Fruit fly (Drosophila melanogaster) whole organism, embryonic: ENCODE data around the gene caz.

ENCODE experiments used
- Asciz ChIP-seq: fragments of 200-800 bp; sonication (Bioruptor generic); optimal IDR thresholded peaks from 2 replicates; lab custom pipeline; 2017; ENCODE audit warnings: missing biosample characterization, mild to moderate bottlenecking, missing genetic modification characterization, missing genetic modification reagents
- Atf-2 ChIP-seq: fragments of 200-800 bp; sonication (Bioruptor generic); optimal IDR thresholded peaks from 2 replicates; lab custom pipeline; 2016; ENCODE audit warnings: missing biosample characterization, missing genetic modification characterization
- BEAF-32 ChIP-seq: fragments of 200-800 bp; sonication (Bioruptor generic); optimal IDR thresholded peaks from 3 replicates; lab custom pipeline; 2017; ENCODE audit warnings: missing biosample characterization, missing genetic modification characterization, mild to moderate bottlenecking, moderate library complexity, missing genetic modification reagents
- Bteb2 ChIP-seq: fragments of 200-800 bp; sonication (Bioruptor generic); optimal IDR thresholded peaks from 2 replicates; lab custom pipeline; 2016; ENCODE audit warnings: missing biosample characterization, missing genetic modification characterization
- CG12942 ChIP-seq: fragments of 200-800 bp; sonication (Bioruptor generic); optimal IDR thresholded peaks from 3 replicates; lab custom pipeline; 2016; ENCODE audit warnings: missing biosample characterization, missing genetic modification characterization
- CG15011 ChIP-seq: fragments of 200-800 bp; sonication (Bioruptor generic); optimal IDR thresholded peaks from 3 replicates; lab custom pipeline; 2018; ENCODE audit warnings: missing biosample characterization, mild to moderate bottlenecking, missing genetic modification characterization
- CG1602 ChIP-seq: fragments of 200-800 bp; sonication (Bioruptor generic); optimal IDR thresholded peaks from 3 replicates; lab custom pipeline; 2016; ENCODE audit warnings: missing biosample characterization, missing genetic modification characterization
- CG17328 ChIP-seq: fragments of 200-800 bp; sonication (Bioruptor generic); IDR thresholded peaks from 2 replicates; pipeline ENCODE4 v1.3.6; 2022; ENCODE audit warnings: missing biosample characterization, missing genetic modification characterization
- CG17829 ChIP-seq: fragments of 200-800 bp; optimal IDR thresholded peaks from 2 replicates; lab custom pipeline; 2019; ENCODE audit warnings: missing biosample characterization, mild to moderate bottlenecking, missing genetic modification characterization, moderate library complexity
- CG18262 ChIP-seq: fragments of 200-800 bp; optimal IDR thresholded peaks from 3 replicates; lab custom pipeline; 2019; ENCODE audit warnings: missing biosample characterization, mild to moderate bottlenecking, missing genetic modification characterization, moderate library complexity
- CG18764 ChIP-seq: fragments of 200-800 bp; sonication (Bioruptor generic); optimal IDR thresholded peaks from 3 replicates; lab custom pipeline; 2016; ENCODE audit warnings: missing biosample characterization, missing genetic modification characterization
- CG2116 ChIP-seq: fragments of 200-800 bp; sonication (Bioruptor generic); optimal IDR thresholded peaks from 3 replicates; lab custom pipeline; 2018; ENCODE audit warnings: missing biosample characterization, mild to moderate bottlenecking, missing genetic modification characterization
- CG3163 ChIP-seq: fragments of 200-800 bp; sonication (Bioruptor generic); optimal IDR thresholded peaks from 3 replicates; lab custom pipeline; 2016; ENCODE audit warnings: missing biosample characterization, missing genetic modification characterization
- CG34422 ChIP-seq: fragments of 200-800 bp; sonication (Bioruptor generic); IDR thresholded peaks from 3 replicates; pipeline ENCODE4 v1.3.6; 2022; ENCODE audit warnings: missing biosample characterization, missing genetic modification characterization
- CG3838 ChIP-seq: fragments of 200-800 bp; sonication (Bioruptor generic); optimal IDR thresholded peaks from 3 replicates; lab custom pipeline; 2016; ENCODE audit warnings: missing biosample characterization, missing genetic modification characterization
- CG3995 ChIP-seq: fragments of 200-800 bp; sonication (Bioruptor generic); optimal IDR thresholded peaks from 3 replicates; lab custom pipeline; 2016; ENCODE audit warnings: missing biosample characterization, missing genetic modification characterization
- CG4854 ChIP-seq: fragments of 200-800 bp; sonication (Bioruptor generic); optimal IDR thresholded peaks from 2 replicates; lab custom pipeline; 2016; ENCODE audit warnings: missing biosample characterization, missing genetic modification characterization, inconsistent platforms
- CG5245 ChIP-seq: fragments of 200-800 bp; sonication (Bioruptor generic); optimal IDR thresholded peaks from 3 replicates; lab custom pipeline; 2016; ENCODE audit warnings: missing biosample characterization, missing genetic modification characterization
- CG5953 ChIP-seq: fragments of 200-800 bp; sonication (Bioruptor generic); IDR thresholded peaks from 2 replicates; pipeline ENCODE4 v1.3.6; 2022; ENCODE audit warnings: missing biosample characterization, missing genetic modification characterization
- CG6689 ChIP-seq: fragments of 200-800 bp; sonication (Bioruptor generic); IDR thresholded peaks from 2 replicates; pipeline ENCODE4 v1.3.6; 2022; ENCODE audit warnings: missing biosample characterization, missing genetic modification characterization
- CG6813 ChIP-seq: fragments of 200-800 bp; sonication (Bioruptor generic); optimal IDR thresholded peaks from 2 replicates; lab custom pipeline; 2017; ENCODE audit warnings: missing biosample characterization, missing genetic modification characterization, mild to moderate bottlenecking, moderate library complexity, missing genetic modification reagents
- CkIIα-i1 ChIP-seq: fragments of 200-800 bp; sonication (Bioruptor generic); IDR thresholded peaks from 2 replicates; pipeline ENCODE4 v1.3.6; 2022; ENCODE audit warnings: missing biosample characterization, missing genetic modification characterization
- Dek ChIP-seq: fragments of 200-800 bp; sonication (Bioruptor generic); optimal IDR thresholded peaks from 3 replicates; lab custom pipeline; 2019; ENCODE audit warnings: missing biosample characterization, mild to moderate bottlenecking, missing genetic modification characterization, moderate library complexity
- Drgx ChIP-seq: fragments of 200-800 bp; sonication (Bioruptor generic); IDR thresholded peaks from 2 replicates; pipeline ENCODE4 v1.3.6; 2022; ENCODE audit warnings: missing biosample characterization, missing genetic modification characterization
- E2f1 ChIP-seq: fragments of 200-800 bp; sonication (Bioruptor generic); IDR thresholded peaks from 2 replicates; pipeline ENCODE4 v1.3.6; 2022; ENCODE audit warnings: missing biosample characterization, missing genetic modification characterization
- E2f2 ChIP-seq: fragments of 200-800 bp; sonication (Bioruptor generic); IDR thresholded peaks from 2 replicates; pipeline ENCODE4 v1.3.6; 2022; ENCODE audit warnings: missing biosample characterization, missing genetic modification characterization
- Fer2 ChIP-seq: fragments of 200-800 bp; sonication (Bioruptor generic); optimal IDR thresholded peaks from 2 replicates; lab custom pipeline; 2018; ENCODE audit warnings: missing biosample characterization, mild to moderate bottlenecking, missing genetic modification characterization, moderate library complexity
- Fer3 ChIP-seq: fragments of 200-800 bp; sonication (Bioruptor generic); optimal IDR thresholded peaks from 2 replicates; lab custom pipeline; 2018; ENCODE audit warnings: missing biosample characterization, mild to moderate bottlenecking, missing genetic modification characterization, moderate library complexity
- Hr39 ChIP-seq: fragments of >200 bp; optimal IDR thresholded peaks from 2 replicates; lab custom pipeline; 2017
- MESR4 ChIP-seq: fragments of 200-800 bp; sonication (Bioruptor generic); optimal IDR thresholded peaks from 2 replicates; lab custom pipeline; 2018; ENCODE audit warnings: missing biosample characterization, mild to moderate bottlenecking, missing genetic modification characterization, moderate library complexity
- Mrtf ChIP-seq: fragments of 200-800 bp; sonication (Bioruptor generic); IDR thresholded peaks from 3 replicates; pipeline ENCODE4 v1.3.6; 2022; ENCODE audit warnings: missing biosample characterization, missing genetic modification characterization
- NC2β ChIP-seq: fragments of 200-800 bp; sonication (Bioruptor generic); optimal IDR thresholded peaks from 2 replicates; lab custom pipeline; 2016; ENCODE audit warnings: missing biosample characterization, missing genetic modification characterization
- Oli ChIP-seq: fragments of 200-800 bp; sonication (Bioruptor generic); optimal IDR thresholded peaks from 2 replicates; lab custom pipeline; 2018; ENCODE audit warnings: missing biosample characterization, mild to moderate bottlenecking, missing genetic modification characterization, moderate library complexity
- Opbp ChIP-seq: fragments of 200-800 bp; sonication (Bioruptor generic); IDR thresholded peaks from 3 replicates; pipeline ENCODE4 v1.3.6; 2022; ENCODE audit warnings: missing biosample characterization, missing genetic modification characterization; ENCODE audit not compliant: partially characterized antibody
- Vsx1 ChIP-seq: fragments of 200-800 bp; sonication (Bioruptor generic); optimal IDR thresholded peaks from 2 replicates; lab custom pipeline; 2017; ENCODE audit warnings: missing biosample characterization, mild to moderate bottlenecking, missing genetic modification characterization, missing genetic modification reagents
- bbx ChIP-seq: fragments of 200-800 bp; sonication (Bioruptor generic); IDR thresholded peaks from 2 replicates; pipeline ENCODE4 v1.3.6; 2022; ENCODE audit warnings: missing biosample characterization, missing genetic modification characterization; ENCODE audit not compliant: partially characterized antibody
- bcd ChIP-seq: fragments of 200-800 bp; sonication (Bioruptor generic); optimal IDR thresholded peaks from 2 replicates; lab custom pipeline; 2017; ENCODE audit warnings: missing biosample characterization, mild to moderate bottlenecking, missing genetic modification characterization
- chif ChIP-seq, 2 experiments: fragments of 200-800 bp; sonication (Bioruptor generic); optimal IDR thresholded peaks; 3 replicates each; lab custom pipeline; 2016; ENCODE audit warnings: missing biosample characterization in 2 of 2, missing genetic modification characterization in 2 of 2
- chn ChIP-seq: fragments of 200-800 bp; sonication (Bioruptor generic); optimal IDR thresholded peaks from 2 replicates; lab custom pipeline; 2016; ENCODE audit warnings: missing biosample characterization, missing genetic modification characterization
- corto ChIP-seq: fragments of 200-800 bp; sonication (Bioruptor generic); optimal IDR thresholded peaks from 2 replicates; lab custom pipeline; 2016; ENCODE audit warnings: missing biosample characterization, mild to moderate bottlenecking, missing genetic modification characterization, moderate library complexity
- dmrt99B ChIP-seq: fragments of 200-800 bp; sonication (Bioruptor generic); optimal IDR thresholded peaks from 2 replicates; lab custom pipeline; 2018; ENCODE audit warnings: missing biosample characterization, mild to moderate bottlenecking, missing genetic modification characterization, moderate library complexity
- en ChIP-seq: fragments of 200-800 bp; sonication (Bioruptor generic); optimal IDR thresholded peaks from 2 replicates; lab custom pipeline; 2016; ENCODE audit warnings: missing biosample characterization, missing genetic modification characterization
- fd3F ChIP-seq: fragments of 200-800 bp; sonication (Bioruptor generic); optimal IDR thresholded peaks from 2 replicates; lab custom pipeline; 2018; ENCODE audit warnings: missing biosample characterization, mild to moderate bottlenecking, missing genetic modification characterization, moderate library complexity
- gcm ChIP-seq: fragments of 200-800 bp; sonication (Bioruptor generic); optimal IDR thresholded peaks from 2 replicates; lab custom pipeline; 2019; ENCODE audit warnings: missing biosample characterization, mild to moderate bottlenecking, missing genetic modification characterization, moderate library complexity
- oc ChIP-seq: fragments of 200-800 bp; sonication (Bioruptor generic); optimal IDR thresholded peaks from 2 replicates; lab custom pipeline; 2018; ENCODE audit warnings: missing biosample characterization, mild to moderate bottlenecking, missing genetic modification characterization, moderate library complexity
- pb ChIP-seq: fragments of 200-800 bp; sonication (Bioruptor generic); optimal IDR thresholded peaks from 3 replicates; lab custom pipeline; 2016; ENCODE audit warnings: missing biosample characterization, missing genetic modification characterization
- run ChIP-seq: fragments of 200-800 bp; sonication (Bioruptor generic); optimal IDR thresholded peaks from 3 replicates; lab custom pipeline; 2018; ENCODE audit warnings: missing biosample characterization, mild to moderate bottlenecking, missing genetic modification characterization
- sens-2 ChIP-seq: fragments of 200-800 bp; sonication (Bioruptor generic); IDR thresholded peaks from 2 replicates; pipeline ENCODE4 v1.3.6; 2022; ENCODE audit warnings: missing biosample characterization, missing genetic modification characterization
- sqz ChIP-seq: fragments of 200-800 bp; sonication (Bioruptor generic); optimal IDR thresholded peaks from 3 replicates; lab custom pipeline; 2018; ENCODE audit warnings: missing biosample characterization, mild to moderate bottlenecking, missing genetic modification characterization
- tna ChIP-seq: fragments of 200-800 bp; sonication (Bioruptor generic); IDR thresholded peaks from 2 replicates; pipeline ENCODE4 v1.3.6; 2022; ENCODE audit warnings: missing biosample characterization, missing genetic modification characterization; ENCODE audit not compliant: partially characterized antibody
- wek ChIP-seq: fragments of 200-800 bp; sonication (Bioruptor generic); optimal IDR thresholded peaks from 3 replicates; lab custom pipeline; 2018; ENCODE audit warnings: missing biosample characterization, mild to moderate bottlenecking, missing genetic modification characterization, moderate library complexity

Gene caz

dm6 chrX:16278783-16279182, 9.8 kb upstream of the caz start (continued):
- TF ChIP-seq Oli (tag; lab: Kevin White, UChicago) (peak; percentile 86), CG5245 (peak; percentile 70), CG34422 (GFP tag; lab: Robert Waterston, UW) (peak; percentile 82), E2f2 (GFP tag; lab: Robert Waterston, UW) (peak; percentile 6; the same call in 1 of the 2 replicates), gcm (GFP tag; lab: Kevin White, UChicago) (peak; percentile 84), Fer2 (tag; lab: Kevin White, UChicago) (peak; percentile 59), BEAF-32 (GFP tag; lab: Kevin White, UChicago) (no peak), Atf-2 (no peak), CG2116 (GFP tag; lab: Kevin White, UChicago) (peak; percentile 11), Drgx (GFP tag; lab: Robert Waterston, UW) (peak; percentile 87), run (no peak), CG17829 (peak; percentile 92), CG17328 (GFP tag; lab: Robert Waterston, UW) (peak; percentile 81), Dek (tag; lab: Kevin White, UChicago) (peak; percentile 61), CG6813 (GFP tag; lab: Kevin White, UChicago) (peak; percentile 96), en (GFP tag; lab: Kevin White, UChicago) (no peak), E2f1 (GFP tag; lab: Robert Waterston, UW) (peak; percentile 81), CG3163 (GFP tag; lab: Kevin White, UChicago) (no peak), Fer3 (tag; lab: Kevin White, UChicago) (peak; percentile 76), oc (peak; percentile 75), tna (GFP tag; lab: Robert Waterston, UW) (no peak), sqz (peak; percentile 77), Asciz (GFP tag; lab: Kevin White, UChicago) (peak; percentile 82), fd3F (GFP tag; lab: Kevin White, UChicago) (peak; percentile 72), CG3838 (GFP tag; lab: Kevin White, UChicago) (peak; percentile 12), Mrtf (GFP tag; lab: Robert Waterston, UW) (peak; percentile 66), bcd (GFP tag; lab: Kevin White, UChicago) (peak; percentile 80), Bteb2 (GFP tag; lab: Kevin White, UChicago) (peak; percentile 47), MESR4 (GFP tag; lab: Kevin White, UChicago) (peak; percentile 7), CG3995 (GFP tag; lab: Kevin White, UChicago) (no peak), CG5953 (GFP tag; lab: Robert Waterston, UW) (peak; percentile 74), pb (GFP tag; lab: Kevin White, UChicago) (peak; percentile 27), CG18764 (peak; percentile 97), CG4854 (GFP tag; lab: Kevin White, UChicago) (no peak), dmrt99B (peak; percentile 87), CG6689 (GFP tag; lab: Robert Waterston, UW) (peak; percentile 81), wek (peak; percentile 75), CkIIα-i1 (no peak), sens-2 (GFP tag; lab: Robert Waterston, UW) (peak; percentile 85), chif (GFP tag; optimal IDR thresholded peaks at IDR 0.05; lab: Kevin White, UChicago) (peak; percentile 59 to 78), CG18262 (tag; lab: Kevin White, UChicago) (peak; percentile 90), CG1602 (GFP tag; lab: Kevin White, UChicago) (peak; percentile 49), corto (GFP tag; lab: Kevin White, UChicago) (peak; percentile 40), Hr39 (lab: Kevin White, UChicago) (no peak), chn (GFP tag; lab: Kevin White, UChicago) (peak; percentile 52), Vsx1 (peak; percentile 80), Opbp (no peak), CG15011 (GFP tag; lab: Kevin White, UChicago) (peak; percentile 76), NC2β (GFP tag; lab: Kevin White, UChicago) (peak; percentile 42), bbx (GFP tag; lab: Robert Waterston, UW) (no peak), CG12942 (GFP tag; lab: Kevin White, UChicago) (peak; percentile 39)
